Worm (Caenorhabditis elegans) whole organism, mixed stage, embryonic: ENCODE data around the gene nstp-3.

Source experiments
- blmp-1 ChIP-seq: fragments of 150-350 bp; optimal IDR thresholded peaks from 2 replicates; lab custom pipeline; 2014; ENCODE audit warnings: missing biosample characterization, missing genetic modification characterization
- lin-13 ChIP-seq: fragments of 150-350 bp; optimal IDR thresholded peaks from 2 replicates; lab custom pipeline; 2014; ENCODE audit warnings: missing biosample characterization, missing genetic modification characterization
- unc-39 ChIP-seq: fragments of 150-350 bp; optimal IDR thresholded peaks from 2 replicates; lab custom pipeline; 2014; ENCODE audit warnings: missing biosample characterization, missing genetic modification characterization
- zip-8 ChIP-seq: fragments of 150-350 bp; optimal IDR thresholded peaks from 2 replicates; lab custom pipeline; 2014; ENCODE audit warnings: missing biosample characterization, missing genetic modification characterization
- ztf-11 ChIP-seq: fragments of 150-350 bp; optimal IDR thresholded peaks from 2 replicates; lab custom pipeline; 2014; ENCODE audit warnings: missing biosample characterization, missing genetic modification characterization

ce11 chrV:5805467-5805866 is 7.4 kb upstream of the nstp-3 start, which contains the start of gene ZC250.5:
- TF ChIP-seq zip-8 (tag; lab: Kevin White, UChicago) (no peak), unc-39 (tag; lab: Kevin White, UChicago) (no peak), ztf-11 (no peak), lin-13 (no peak), blmp-1 (tag; lab: Kevin White, UChicago) (no peak)
